Worm (Caenorhabditis elegans): Measurements from ENCODE around the gene K02D10.1.

K02D10.1 gene

DNA sequence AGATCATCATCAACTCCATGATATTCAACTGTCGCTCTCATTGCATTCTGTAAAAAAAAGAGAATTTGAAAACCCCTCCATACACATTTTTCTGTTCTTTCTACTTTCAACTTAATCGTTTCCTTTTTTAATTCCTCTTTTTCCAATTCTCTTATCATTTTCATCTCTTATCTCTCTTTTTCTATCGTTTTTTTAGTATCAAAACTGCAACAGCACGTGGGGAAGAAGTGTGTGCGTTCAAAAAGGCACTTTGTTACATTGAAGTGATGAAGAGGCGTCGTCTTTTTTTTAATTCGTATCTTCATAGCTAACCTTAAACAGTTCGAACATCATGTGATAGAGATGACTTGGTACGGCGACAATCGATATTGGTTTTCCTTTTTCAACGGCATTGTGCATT lies 30.2 kb upstream of the K02D10.1 start:
- no peak for TF ChIP-seq tab-1 (GFP tag; IDR thresholded peaks at IDR 0.05)
- TF ChIP-seq T22C8.4 (GFP tag; IDR thresholded peaks at IDR 0.05): no peak
- no peak for TF ChIP-seq flt-1 (GFP tag; IDR thresholded peaks at IDR 0.05)
- no peak for TF ChIP-seq klf-2 (GFP tag; conservative IDR thresholded peaks at IDR 0.05)
- no peak for TF ChIP-seq ref-1 (GFP tag; conservative IDR thresholded peaks at IDR 0.05)
- no peak for TF ChIP-seq cog-1 (tag; optimal IDR thresholded peaks at IDR 0.05)
- TF ChIP-seq ztf-29 (GFP tag; IDR thresholded peaks at IDR 0.05): no peak
- TF ChIP-seq med-1 (GFP tag; optimal IDR thresholded peaks at IDR 0.05; ENCODE audit: insufficient read depth): no peak

DNA sequence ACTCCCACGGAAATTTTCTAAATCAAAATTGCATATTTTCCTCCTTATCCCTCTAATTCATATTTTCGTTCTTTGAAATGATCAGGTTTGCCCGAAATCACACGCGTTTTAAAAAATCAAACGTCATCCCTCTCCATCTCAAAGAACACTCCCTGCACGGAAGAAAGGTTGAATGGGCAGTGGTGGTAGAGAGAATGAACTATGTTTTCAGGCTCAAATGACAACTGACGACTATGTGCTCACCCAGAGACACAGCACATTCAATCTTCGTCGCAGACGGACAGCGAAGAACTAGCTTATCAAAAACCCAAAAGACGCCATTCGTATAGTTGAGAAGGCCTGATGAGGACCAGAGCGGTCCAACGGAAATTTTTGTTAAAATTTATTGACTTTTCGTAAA lies 29.6 kb upstream of the K02D10.1 start:
- TF ChIP-seq klf-2 (GFP tag; conservative IDR thresholded peaks at IDR 0.05): no peak

- TF ChIP-seq flt-1 (GFP tag; IDR thresholded peaks at IDR 0.05) (peak; percentile 81), ztf-23 (GFP tag; IDR thresholded peaks at IDR 0.05) (peak; percentile 90), T22C8.4 (GFP tag; IDR thresholded peaks at IDR 0.05) (no peak), klf-2 (GFP tag; conservative IDR thresholded peaks at IDR 0.05) (0 out of 2 replicates have a peak, but pooled peaks have one; percentile 63), ztf-29 (GFP tag; IDR thresholded peaks at IDR 0.05) (no peak), ref-1 (GFP tag; conservative IDR thresholded peaks at IDR 0.05) (0 out of 2 replicates have a peak, but pooled peaks have one; percentile 5), med-1 (GFP tag; optimal IDR thresholded peaks at IDR 0.05; ENCODE audit: insufficient read depth) (no peak), cog-1 (tag; optimal IDR thresholded peaks at IDR 0.05) (peak; percentile 72), tab-1 (GFP tag; IDR thresholded peaks at IDR 0.05) (peak; percentile 69; the same call in 1 of the 2 replicates)
These were observed 28.0 kb upstream of the K02D10.1 start, which contains the start of gene pdhk-2 for ce11 chrIII:8741276-8741860. Gene pdhk-2, minus strand, starts transcription at chrIII:8741412.

DNA sequence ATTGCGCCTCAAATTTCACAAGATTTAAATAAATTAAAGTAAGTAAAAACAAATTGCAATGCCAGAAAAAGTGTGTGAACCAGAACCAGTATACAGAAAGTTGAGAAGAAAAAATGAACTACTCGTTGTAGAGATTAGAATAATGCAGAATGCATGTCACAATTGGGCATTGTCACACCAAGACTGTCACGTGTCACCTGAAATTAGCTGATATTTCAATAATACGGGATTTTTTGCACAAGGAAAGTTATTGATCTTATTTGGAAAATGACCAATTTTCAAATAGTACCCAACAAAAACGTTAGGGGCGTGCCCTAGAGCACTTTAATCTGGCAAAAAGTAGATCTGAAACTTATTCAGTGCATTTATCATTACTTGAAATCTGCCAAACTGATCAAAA lies 27.4 kb upstream of the K02D10.1 start:
- TF ChIP-seq flt-1 (GFP tag; IDR thresholded peaks at IDR 0.05): no peak
- no peak for TF ChIP-seq tab-1 (GFP tag; IDR thresholded peaks at IDR 0.05)
- no peak for TF ChIP-seq cog-1 (tag; optimal IDR thresholded peaks at IDR 0.05)
- no peak for TF ChIP-seq T22C8.4 (GFP tag; IDR thresholded peaks at IDR 0.05)
- no peak for TF ChIP-seq ref-1 (GFP tag; conservative IDR thresholded peaks at IDR 0.05)
- no peak for TF ChIP-seq med-1 (GFP tag; optimal IDR thresholded peaks at IDR 0.05; ENCODE audit: insufficient read depth)
- no peak for TF ChIP-seq ztf-29 (GFP tag; IDR thresholded peaks at IDR 0.05)
- TF ChIP-seq ztf-23 (GFP tag; IDR thresholded peaks at IDR 0.05): no peak
- TF ChIP-seq klf-2 (GFP tag; conservative IDR thresholded peaks at IDR 0.05): no peak

DNA sequence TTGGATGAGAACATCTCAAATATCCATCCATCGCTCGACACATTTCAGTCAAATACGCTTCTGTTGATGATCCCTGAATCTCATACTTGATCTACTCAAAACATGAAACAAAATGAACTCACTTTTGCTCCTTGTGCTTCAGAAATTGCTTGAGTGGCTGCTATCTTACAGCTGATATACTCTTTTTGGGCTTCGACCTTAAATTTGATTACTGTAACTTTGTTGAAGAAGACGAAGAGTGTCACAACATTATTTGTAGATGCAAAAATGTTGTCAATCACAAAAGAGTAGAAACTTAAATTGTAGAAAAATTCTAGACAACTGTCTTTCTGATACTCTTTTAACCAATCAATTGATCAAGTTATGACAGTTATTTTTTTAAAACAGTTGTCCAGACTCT lies 26.8 kb upstream of the K02D10.1 start:
- TF ChIP-seq ztf-29 (GFP tag; IDR thresholded peaks at IDR 0.05) (no peak), klf-2 (GFP tag; conservative IDR thresholded peaks at IDR 0.05) (no peak)

DNA sequence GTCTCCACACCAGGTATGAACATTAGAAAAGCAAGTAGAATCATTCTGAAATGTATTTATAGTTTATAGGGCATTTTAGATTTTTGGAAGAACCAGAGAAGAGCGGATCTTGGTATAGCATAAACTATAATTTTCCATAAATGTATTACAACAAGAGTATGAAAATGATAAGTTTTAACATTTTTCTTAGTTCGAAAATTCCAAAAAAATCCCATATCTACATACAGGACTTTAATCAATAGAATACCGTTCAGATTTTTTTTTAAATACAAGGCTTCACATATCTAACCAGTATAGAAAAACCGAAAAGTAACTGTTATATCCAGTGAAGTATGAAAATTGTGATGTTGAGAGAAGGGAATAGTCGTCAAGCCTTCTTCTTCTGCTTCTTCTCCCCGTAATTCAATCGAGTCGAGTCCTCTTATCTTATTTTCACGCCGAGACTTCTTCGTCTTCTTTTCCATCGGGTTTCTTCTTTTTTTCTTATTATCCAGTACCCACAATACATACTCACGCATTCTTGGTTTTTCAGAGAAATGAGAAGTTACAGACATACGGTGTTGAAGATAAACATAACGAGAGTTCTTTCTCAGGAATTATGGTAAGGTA lies 25.4 kb upstream of the K02D10.1 start, which contains the start of gene ZK370.6:
TSS of gene ZK370.6 (minus strand) at position 51 of the 609 bp plus-strand sequence.
- TF ChIP-seq med-1 (GFP tag; optimal IDR thresholded peaks at IDR 0.05; ENCODE audit: insufficient read depth) (no peak), ztf-23 (GFP tag; IDR thresholded peaks at IDR 0.05) (no peak), ref-1 (GFP tag; conservative IDR thresholded peaks at IDR 0.05) (no peak), T22C8.4 (GFP tag; IDR thresholded peaks at IDR 0.05) (no peak), klf-2 (GFP tag; conservative IDR thresholded peaks at IDR 0.05) (no peak), ztf-29 (GFP tag; IDR thresholded peaks at IDR 0.05) (no peak)

- TF ChIP-seq ztf-23 (GFP tag; IDR thresholded peaks at IDR 0.05): no peak
- no peak for TF ChIP-seq med-1 (GFP tag; optimal IDR thresholded peaks at IDR 0.05; ENCODE audit: insufficient read depth)
- no peak for TF ChIP-seq ztf-29 (GFP tag; IDR thresholded peaks at IDR 0.05)
- no peak for TF ChIP-seq ref-1 (GFP tag; conservative IDR thresholded peaks at IDR 0.05)
- TF ChIP-seq flt-1 (GFP tag; IDR thresholded peaks at IDR 0.05): no peak
- no peak for TF ChIP-seq cog-1 (tag; optimal IDR thresholded peaks at IDR 0.05)
- no peak for TF ChIP-seq T22C8.4 (GFP tag; IDR thresholded peaks at IDR 0.05)
- no peak for TF ChIP-seq klf-2 (GFP tag; conservative IDR thresholded peaks at IDR 0.05)
- TF ChIP-seq tab-1 (GFP tag; IDR thresholded peaks at IDR 0.05): no peak
These were observed 24.6 kb upstream of the K02D10.1 start for ce11 chrIII:8744765-8745164.

DNA sequence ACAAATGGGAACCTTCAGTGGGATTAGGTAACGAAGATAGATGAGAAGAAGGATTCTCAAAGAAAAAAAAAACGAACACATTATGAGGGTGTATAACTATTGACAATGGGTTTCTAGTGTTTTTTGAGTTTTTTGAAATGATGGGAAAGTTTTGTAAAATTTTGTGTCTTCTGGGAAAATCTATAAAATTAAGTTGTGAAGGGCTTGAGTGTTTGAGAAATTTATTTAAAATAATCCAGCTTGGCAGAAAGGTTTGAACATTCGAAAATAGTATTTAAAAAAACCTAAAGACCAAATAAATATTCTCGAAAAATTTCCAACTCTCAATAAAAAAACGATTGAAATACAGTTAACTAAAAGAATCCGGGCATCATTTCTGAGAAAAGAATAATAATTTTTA lies 24.1 kb upstream of the K02D10.1 start:
- TF ChIP-seq ztf-29 (GFP tag; IDR thresholded peaks at IDR 0.05) (no peak), ref-1 (GFP tag; conservative IDR thresholded peaks at IDR 0.05) (no peak), T22C8.4 (GFP tag; IDR thresholded peaks at IDR 0.05) (no peak), ztf-23 (GFP tag; IDR thresholded peaks at IDR 0.05) (no peak), cog-1 (tag; optimal IDR thresholded peaks at IDR 0.05) (no peak), med-1 (GFP tag; optimal IDR thresholded peaks at IDR 0.05; ENCODE audit: insufficient read depth) (no peak), flt-1 (GFP tag; IDR thresholded peaks at IDR 0.05) (no peak), tab-1 (GFP tag; IDR thresholded peaks at IDR 0.05) (no peak), klf-2 (GFP tag; conservative IDR thresholded peaks at IDR 0.05) (no peak)

DNA sequence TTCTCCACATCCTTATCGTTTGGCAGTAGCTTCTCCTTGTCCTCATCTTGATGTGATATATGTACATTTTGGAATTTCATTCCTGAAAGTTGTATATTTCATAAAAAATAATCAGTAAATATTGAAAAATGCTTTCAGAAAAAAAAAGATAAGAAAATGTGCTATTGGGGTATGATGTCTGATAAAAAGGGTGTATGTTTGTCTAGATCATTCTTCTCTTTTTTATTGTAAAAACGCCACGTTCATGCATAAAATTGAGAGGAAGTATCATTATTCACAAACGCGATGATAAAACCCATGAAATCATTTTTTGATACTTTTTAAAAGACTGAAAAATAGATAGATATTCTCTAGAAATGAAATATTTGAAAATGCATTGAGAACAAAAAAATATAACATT lies 20.7 kb upstream of the K02D10.1 start:
- TF ChIP-seq ztf-29 (GFP tag; IDR thresholded peaks at IDR 0.05) (no peak), ref-1 (GFP tag; conservative IDR thresholded peaks at IDR 0.05) (no peak), klf-2 (GFP tag; conservative IDR thresholded peaks at IDR 0.05) (no peak), tab-1 (GFP tag; IDR thresholded peaks at IDR 0.05) (no peak), T22C8.4 (GFP tag; IDR thresholded peaks at IDR 0.05) (no peak), med-1 (GFP tag; optimal IDR thresholded peaks at IDR 0.05; ENCODE audit: insufficient read depth) (no peak)

- TF ChIP-seq klf-2 (GFP tag; conservative IDR thresholded peaks at IDR 0.05) (no peak), ref-1 (GFP tag; conservative IDR thresholded peaks at IDR 0.05) (no peak), med-1 (GFP tag; optimal IDR thresholded peaks at IDR 0.05; ENCODE audit: insufficient read depth) (no peak), ztf-29 (GFP tag; IDR thresholded peaks at IDR 0.05) (no peak), ztf-23 (GFP tag; IDR thresholded peaks at IDR 0.05) (no peak), cog-1 (tag; optimal IDR thresholded peaks at IDR 0.05) (no peak), T22C8.4 (GFP tag; IDR thresholded peaks at IDR 0.05) (no peak), flt-1 (GFP tag; IDR thresholded peaks at IDR 0.05) (no peak), tab-1 (GFP tag; IDR thresholded peaks at IDR 0.05) (no peak)
These were observed 19.8 kb upstream of the K02D10.1 start, which contains the start of gene sma-2 for ce11 chrIII:8749487-8749886. Gene sma-2, plus strand, starts transcription at chrIII:8749680.
